Fruit fly (Drosophila melanogaster) whole organism, embryonic: Measurements from ENCODE around the gene Lim3.

Source experiments
- CG10565 ChIP-seq: fragments of 200-800 bp; sonication (Bioruptor generic); optimal IDR thresholded peaks from 3 replicates; lab custom pipeline; 2016; ENCODE audit warnings: missing biosample characterization, mild to moderate bottlenecking, missing genetic modification characterization
- CG11560 ChIP-seq: fragments of 200-800 bp; sonication (Bioruptor generic); IDR thresholded peaks from 3 replicates; pipeline ENCODE4 v1.3.6; 2022; ENCODE audit warnings: missing biosample characterization, missing genetic modification characterization
- CG12299 ChIP-seq: fragments of 200-800 bp; sonication (Bioruptor generic); optimal IDR thresholded peaks from 2 replicates; lab custom pipeline; 2018; ENCODE audit warnings: missing biosample characterization, mild to moderate bottlenecking, missing genetic modification characterization
- CG1233 ChIP-seq: fragments of 200-800 bp; sonication (Bioruptor generic); optimal IDR thresholded peaks from 4 replicates; lab custom pipeline; 2018; ENCODE audit warnings: missing biosample characterization, mild to moderate bottlenecking, missing genetic modification characterization
- CG12391 ChIP-seq: fragments of 200-800 bp; sonication (Bioruptor generic); optimal IDR thresholded peaks from 3 replicates; lab custom pipeline; 2018; ENCODE audit warnings: missing biosample characterization, mild to moderate bottlenecking, missing genetic modification characterization, moderate library complexity
- CG12659 ChIP-seq: fragments of 200-800 bp; sonication (Bioruptor generic); optimal IDR thresholded peaks from 3 replicates; lab custom pipeline; 2017; ENCODE audit warnings: mild to moderate bottlenecking, missing biosample characterization, missing genetic modification reagents, missing genetic modification characterization
- CG12769 ChIP-seq: fragments of 200-800 bp; sonication (Bioruptor generic); optimal IDR thresholded peaks from 2 replicates; lab custom pipeline; 2019; ENCODE audit warnings: missing biosample characterization, mild to moderate bottlenecking, missing genetic modification characterization, moderate library complexity
- CG13424 ChIP-seq: fragments of 200-800 bp; sonication (Bioruptor generic); optimal IDR thresholded peaks from 2 replicates; lab custom pipeline; 2019; ENCODE audit warnings: missing biosample characterization, mild to moderate bottlenecking, missing genetic modification characterization, moderate library complexity
- CG14667 ChIP-seq: fragments of 200-800 bp; sonication (Bioruptor generic); IDR thresholded peaks from 2 replicates; pipeline ENCODE4 v1.3.6; 2022; ENCODE audit warnings: missing biosample characterization, missing genetic modification characterization
- CG17361 ChIP-seq: fragments of 200-800 bp; sonication (Bioruptor generic); IDR thresholded peaks from 3 replicates; pipeline ENCODE4 v1.3.6; 2022; ENCODE audit warnings: missing biosample characterization, missing genetic modification characterization
- CG1832 ChIP-seq: fragments of 200-800 bp; sonication (Bioruptor generic); optimal IDR thresholded peaks from 2 replicates; lab custom pipeline; 2017; ENCODE audit warnings: missing biosample characterization, mild to moderate bottlenecking, missing genetic modification characterization, inconsistent platforms
- CG18619 ChIP-seq: fragments of 200-800 bp; sonication (Bioruptor generic); optimal IDR thresholded peaks from 3 replicates; lab custom pipeline; 2017; ENCODE audit warnings: missing biosample characterization, mild to moderate bottlenecking, missing genetic modification characterization
- CG2678 ChIP-seq: fragments of 200-800 bp; sonication (Bioruptor generic); optimal IDR thresholded peaks from 3 replicates; lab custom pipeline; 2019; ENCODE audit warnings: missing biosample characterization, mild to moderate bottlenecking, missing genetic modification characterization, moderate library complexity
- CG2712 ChIP-seq: fragments of 200-800 bp; optimal IDR thresholded peaks from 3 replicates; lab custom pipeline; 2019; ENCODE audit warnings: missing biosample characterization, mild to moderate bottlenecking, missing genetic modification characterization, moderate library complexity
- CG3726 ChIP-seq: fragments of 200-800 bp; sonication (Bioruptor generic); IDR thresholded peaks from 3 replicates; pipeline ENCODE4, ENCODE4 v1.3.6; 2022; ENCODE audit warnings: missing biosample characterization, missing genetic modification characterization
- CG6175 ChIP-seq: fragments of 200-800 bp; sonication (Bioruptor generic); IDR thresholded peaks from 3 replicates; pipeline ENCODE4 v1.3.6; 2022; ENCODE audit warnings: missing biosample characterization, missing genetic modification characterization
- CG8765 ChIP-seq: fragments of 200-800 bp; sonication (Bioruptor generic); IDR thresholded peaks from 2 replicates; pipeline ENCODE4 v1.3.6; 2022; ENCODE audit warnings: missing biosample characterization, missing genetic modification characterization
- CG9727 ChIP-seq: fragments of 200-800 bp; sonication (Bioruptor generic); optimal IDR thresholded peaks from 3 replicates; lab custom pipeline; 2017; ENCODE audit warnings: missing biosample characterization, mild to moderate bottlenecking, missing genetic modification characterization
- CTCF ChIP-seq: fragments of 200-800 bp; sonication (Bioruptor generic); optimal IDR thresholded peaks from 2 replicates; lab custom pipeline; 2017; ENCODE audit warnings: missing biosample characterization, mild to moderate bottlenecking, missing genetic modification characterization, moderate library complexity
- Dbx ChIP-seq: fragments of 200-800 bp; sonication (Bioruptor generic); IDR thresholded peaks from 3 replicates; pipeline ENCODE4 v1.3.6; 2022; ENCODE audit warnings: missing biosample characterization, missing genetic modification characterization
- Deaf1 ChIP-seq: fragments of 200-800 bp; optimal IDR thresholded peaks from 3 replicates; lab custom pipeline; 2019; ENCODE audit warnings: missing biosample characterization, mild to moderate bottlenecking, missing genetic modification characterization, moderate library complexity
- Dfd ChIP-seq, 2 experiments: fragments of >200 bp; optimal IDR thresholded peaks; 2 replicates each; lab custom pipeline; 2017; ENCODE audit warnings: missing biosample characterization in 2 of 2, missing genetic modification characterization in 2 of 2
- Eip74EF ChIP-seq, 2 experiments: fragments of 200-800 bp in 1 of 2; fragments of >200 bp in 1 of 2; sonication (Bioruptor generic) in 1 of 2; optimal IDR thresholded peaks; 2 replicates each; lab custom pipeline; 2017 to 2019; ENCODE audit warnings: missing biosample characterization in 2 of 2, missing genetic modification characterization in 2 of 2, mild to moderate bottlenecking in 1 of 2, moderate library complexity in 1 of 2
- Ets65A ChIP-seq: fragments of 200-800 bp; sonication (Bioruptor generic); peaks from one replicate; lab custom pipeline; 2016; ENCODE audit warnings: missing biosample characterization, missing genetic modification characterization
- HLHmδ ChIP-seq: fragments of 200-800 bp; sonication (Bioruptor generic); optimal IDR thresholded peaks from 2 replicates; lab custom pipeline; 2018; ENCODE audit warnings: missing biosample characterization, mild to moderate bottlenecking, missing genetic modification characterization, moderate library complexity
- Hand ChIP-seq: fragments of 200-800 bp; sonication (Bioruptor generic); optimal IDR thresholded peaks from 2 replicates; lab custom pipeline; 2017; ENCODE audit warnings: mild to moderate bottlenecking, missing biosample characterization, missing genetic modification reagents, missing genetic modification characterization
- Oli ChIP-seq: fragments of 200-800 bp; sonication (Bioruptor generic); optimal IDR thresholded peaks from 2 replicates; lab custom pipeline; 2018; ENCODE audit warnings: missing biosample characterization, mild to moderate bottlenecking, missing genetic modification characterization, moderate library complexity
- Poxn ChIP-seq: fragments of 200-800 bp; sonication (Bioruptor generic); IDR thresholded peaks from 2 replicates; pipeline ENCODE4 v1.3.6; 2022; ENCODE audit warnings: missing biosample characterization, missing genetic modification characterization
- Tbp ChIP-seq: fragments of >200 bp; optimal IDR thresholded peaks from 2 replicates; lab custom pipeline; 2018; ENCODE audit warnings: missing biosample characterization, missing genetic modification characterization
- Xrp1 ChIP-seq: fragments of 200-800 bp; sonication (Bioruptor generic); IDR thresholded peaks from 2 replicates; pipeline ENCODE4 v1.3.6; 2022; ENCODE audit warnings: missing biosample characterization, missing genetic modification characterization
- abd-A ChIP-seq: fragments of 200-800 bp; sonication (Bioruptor generic); optimal IDR thresholded peaks from 3 replicates; lab custom pipeline; 2019; ENCODE audit warnings: missing biosample characterization, mild to moderate bottlenecking, missing genetic modification characterization, moderate library complexity
- crp ChIP-seq, 2 experiments: fragments of 200-800 bp; sonication (Bioruptor generic); optimal IDR thresholded peaks; 2 replicates in 1 of 2; 3 replicates in 1 of 2; lab custom pipeline; 2017; ENCODE audit warnings: missing biosample characterization in 2 of 2, missing genetic modification characterization in 2 of 2, mild to moderate bottlenecking in 1 of 2, moderate library complexity in 1 of 2
- da ChIP-seq: fragments of 200-800 bp; sonication (Bioruptor generic); optimal IDR thresholded peaks from 2 replicates; lab custom pipeline; 2016; ENCODE audit warnings: missing biosample characterization, missing genetic modification characterization
- danr ChIP-seq: fragments of 200-800 bp; sonication (Bioruptor generic); IDR thresholded peaks from 2 replicates; pipeline ENCODE4 v1.3.6; 2022; ENCODE audit warnings: missing biosample characterization, missing genetic modification characterization
- dimm ChIP-seq: fragments of 200-800 bp; sonication (Bioruptor generic); IDR thresholded peaks from 2 replicates; pipeline ENCODE4 v1.3.6; 2022; ENCODE audit warnings: missing biosample characterization, missing genetic modification characterization
- dpn ChIP-seq, 2 experiments: fragments of 200-800 bp; sonication (Bioruptor generic); optimal IDR thresholded peaks; 3 replicates each; lab custom pipeline; 2016; ENCODE audit warnings: missing biosample characterization in 2 of 2, missing genetic modification characterization in 2 of 2
- fd96Cb ChIP-seq: fragments of 200-800 bp; sonication (Bioruptor generic); optimal IDR thresholded peaks from 2 replicates; lab custom pipeline; 2018; ENCODE audit warnings: missing biosample characterization, mild to moderate bottlenecking, missing genetic modification characterization, moderate library complexity
- grau ChIP-seq: fragments of 200-800 bp; optimal IDR thresholded peaks from 3 replicates; lab custom pipeline; 2019; ENCODE audit warnings: missing biosample characterization, mild to moderate bottlenecking, missing genetic modification characterization, moderate library complexity
- gt ChIP-seq: fragments of 200-800 bp; sonication (Bioruptor generic); IDR thresholded peaks from 2 replicates; pipeline ENCODE4 v1.3.6; 2022; ENCODE audit warnings: missing biosample characterization, missing genetic modification characterization
- jing ChIP-seq: fragments of 200-800 bp; sonication (Bioruptor generic); optimal IDR thresholded peaks from 2 replicates; lab custom pipeline; 2018; ENCODE audit warnings: missing biosample characterization, mild to moderate bottlenecking, missing genetic modification characterization
- ken ChIP-seq: fragments of 200-800 bp; sonication (Bioruptor generic); IDR thresholded peaks from 3 replicates; pipeline ENCODE4 v1.3.6; 2022; ENCODE audit warnings: missing biosample characterization, missing genetic modification characterization
- nmo ChIP-seq: fragments of 200-800 bp; sonication (Bioruptor generic); optimal IDR thresholded peaks from 2 replicates; lab custom pipeline; 2018; ENCODE audit warnings: missing biosample characterization, mild to moderate bottlenecking, missing genetic modification characterization, moderate library complexity
- phol ChIP-seq: fragments of 200-800 bp; sonication (Bioruptor generic); optimal IDR thresholded peaks from 3 replicates; lab custom pipeline; 2018; ENCODE audit warnings: missing biosample characterization, mild to moderate bottlenecking, missing genetic modification characterization, moderate library complexity
- pita ChIP-seq: fragments of 200-800 bp; sonication (Bioruptor generic); optimal IDR thresholded peaks from 2 replicates; lab custom pipeline; 2017; ENCODE audit warnings: missing biosample characterization, mild to moderate bottlenecking, missing genetic modification characterization
- row ChIP-seq: fragments of 200-800 bp; sonication (Bioruptor generic); IDR thresholded peaks from 3 replicates; pipeline ENCODE4 v1.3.6; 2022; ENCODE audit warnings: missing biosample characterization, missing genetic modification characterization
- sens ChIP-seq: fragments of 200-800 bp; sonication (Bioruptor generic); peaks from one replicate; lab custom pipeline; 2016; ENCODE audit warnings: missing biosample characterization, missing genetic modification characterization
- sens-2 ChIP-seq: fragments of 200-800 bp; sonication (Bioruptor generic); IDR thresholded peaks from 2 replicates; pipeline ENCODE4 v1.3.6; 2022; ENCODE audit warnings: missing biosample characterization, missing genetic modification characterization
- twi ChIP-seq: fragments of 200-800 bp; optimal IDR thresholded peaks from 2 replicates; lab custom pipeline; 2019; ENCODE audit warnings: missing biosample characterization, mild to moderate bottlenecking, missing genetic modification characterization, moderate library complexity
- unc-4 ChIP-seq: fragments of 200-800 bp; sonication (Bioruptor generic); IDR thresholded peaks from 2 replicates; pipeline ENCODE4 v1.3.6; 2022; ENCODE audit warnings: missing biosample characterization, missing genetic modification characterization; ENCODE audit not compliant: partially characterized antibody

The Lim3 gene

DNA sequence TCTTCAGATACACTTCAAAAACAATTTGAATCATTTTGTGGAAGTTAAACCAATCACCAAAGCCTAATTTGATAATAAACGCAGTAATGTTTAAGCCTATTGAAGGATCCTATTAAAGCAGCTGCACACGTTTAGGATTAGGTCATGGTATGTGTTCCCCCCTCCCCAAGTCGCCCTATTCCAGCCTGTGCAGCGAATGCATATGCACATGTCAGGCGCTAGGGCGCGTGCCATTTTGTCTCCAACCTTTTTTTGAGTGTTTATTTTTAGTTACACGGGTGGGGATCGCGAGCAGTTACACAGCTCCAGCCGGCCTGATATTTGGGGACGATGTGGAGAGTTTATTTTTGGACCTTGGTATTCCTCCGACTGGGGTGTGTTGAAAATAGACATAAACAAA, 71.2 kb downstream of the Lim3 start:
- TF ChIP-seq phol (tag; lab: Kevin White, UChicago) (peak; percentile 24), CG8765 (GFP tag; lab: Robert Waterston, UW) (no peak), dimm (GFP tag; lab: Robert Waterston, UW) (no peak), row (GFP tag; lab: Robert Waterston, UW) (peak; percentile 12; the same call in 1 of the 3 replicates), Deaf1 (no peak), CG2678 (tag; lab: Kevin White, UChicago) (peak; percentile 14), CG17361 (0 out of 3 replicates have a peak, but pooled peaks have one; percentile 18), twi (peak; percentile 54), gt (GFP tag; lab: Robert Waterston, UW) (no peak), CG1832 (GFP tag; lab: Kevin White, UChicago) (no peak), sens (GFP tag; lab: Kevin White, UChicago) (peak; percentile 66), CG12769 (tag; lab: Kevin White, UChicago) (peak; percentile 52), Ets65A (GFP tag; lab: Kevin White, UChicago) (peak; percentile 15), HLHmδ (GFP tag; lab: Kevin White, UChicago) (peak; percentile 85)

dm6 chr2L:19036105-19036714, 72.0 kb downstream of the Lim3 start:
- TF ChIP-seq Hand (no peak), da (GFP tag; lab: Kevin White, UChicago) (no peak), unc-4 (GFP tag; lab: Robert Waterston, UW) (no peak), CG1233 (GFP tag; lab: Kevin White, UChicago) (peak; percentile 1), nmo (no peak), CG6175 (GFP tag; lab: Robert Waterston, UW) (0 out of 3 replicates have a peak, but pooled peaks have one; percentile 21), CG12769 (tag; lab: Kevin White, UChicago) (peak; percentile 91), CG11560 (tag; lab: Robert Waterston, UW) (no peak), CTCF (GFP tag; lab: Kevin White, UChicago) (no peak), CG13424 (peak; percentile 11), CG9727 (GFP tag; lab: Kevin White, UChicago) (peak; percentile 22), CG12391 (tag; lab: Kevin White, UChicago) (peak; percentile 15), fd96Cb (tag; lab: Kevin White, UChicago) (peak; percentile 12), gt (GFP tag; lab: Robert Waterston, UW) (no peak), CG12299 (tag; lab: Kevin White, UChicago) (no peak), Tbp (no peak), Dfd (GFP tag; optimal IDR thresholded peaks at IDR 0.05; lab: Kevin White, UChicago) (no peak), grau (tag; lab: Kevin White, UChicago) (peak; percentile 79), dpn (GFP tag; optimal IDR thresholded peaks at IDR 0.05; lab: Kevin White, UChicago) (peak in 1 of 2 experiments; percentile 8), CG18619 (GFP tag; lab: Kevin White, UChicago) (peak; percentile 11), danr (no peak), Xrp1 (GFP tag; lab: Robert Waterston, UW) (no peak), Poxn (GFP tag; lab: Robert Waterston, UW) (no peak), abd-A (tag; lab: Kevin White, UChicago) (no peak), Eip74EF (GFP tag; optimal IDR thresholded peaks at IDR 0.05; lab: Kevin White, UChicago) (peak in 1 of 2 experiments; percentile 1), sens-2 (GFP tag; lab: Robert Waterston, UW) (no peak), CG14667 (GFP tag; lab: Robert Waterston, UW) (no peak), CG10565 (GFP tag; lab: Kevin White, UChicago) (no peak), CG3726 (GFP tag; lab: Robert Waterston, UW) (no peak), ken (no peak), crp (GFP tag; optimal IDR thresholded peaks at IDR 0.05; lab: Kevin White, UChicago) (no peak), CG12659 (GFP tag; lab: Kevin White, UChicago) (peak; percentile 2), CG2712 (tag; lab: Kevin White, UChicago) (peak; percentile 14), Oli (tag; lab: Kevin White, UChicago) (peak; percentile 19), Dbx (GFP tag; lab: Robert Waterston, UW) (peak; percentile 39; the same call in 1 of the 3 replicates), jing (GFP tag; lab: Kevin White, UChicago) (no peak), pita (GFP tag; lab: Kevin White, UChicago) (no peak)
